Fruit fly (Drosophila melanogaster) Kc167 (cell line): ENCODE results near the gene CG10809.

ENCODE experiments used
- h ChIP-seq: fragments of >200 bp; optimal IDR thresholded peaks from 3 replicates; lab custom pipeline; 2018; ENCODE audit warnings: missing external identifiers
- insv ChIP-seq: fragments of >200 bp; optimal IDR thresholded peaks from 3 replicates; lab custom pipeline; 2018; ENCODE audit warnings: missing external identifiers
- psq ChIP-seq: fragments of >200 bp; optimal IDR thresholded peaks from 2 replicates; lab custom pipeline; 2017; ENCODE audit warnings: missing external identifiers
- ttk ChIP-seq: sonication (Bioruptor generic); optimal IDR thresholded peaks from 2 replicates; lab custom pipeline; 2017; ENCODE audit warnings: missing external identifiers

- TF ChIP-seq psq (lab: Kevin White, UChicago) (no peak), h (no peak), insv (lab: Kevin White, UChicago) (no peak), ttk (lab: Kevin White, UChicago) (no peak)
These were observed 34.3 kb upstream of the CG10809 start for dm6 chr3L:9893983-9894382.
